Fruit fly (Drosophila melanogaster): ENCODE results near the gene CG17650.

DNA sequence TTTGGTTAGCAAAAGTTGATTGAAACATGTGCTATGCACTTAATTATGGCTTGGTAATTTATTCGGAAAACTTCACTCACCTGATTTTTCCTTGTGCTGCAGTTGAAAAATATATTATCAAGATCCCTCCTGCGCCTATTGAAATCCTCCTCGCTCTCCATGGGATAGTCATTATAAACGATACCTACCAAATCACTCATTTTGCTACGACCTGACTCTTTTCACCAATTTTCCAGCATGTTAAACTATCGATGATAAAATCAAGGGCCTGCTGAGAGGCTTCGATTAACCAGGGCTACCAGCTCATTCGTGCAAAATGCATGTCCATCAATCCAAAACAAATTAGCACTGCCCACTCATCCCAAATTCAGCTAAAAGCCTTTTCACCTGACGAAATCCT lies at the start of gene CG17650:
- TF ChIP-seq insv (optimal IDR thresholded peaks at IDR 0.05) (no peak), ttk (optimal IDR thresholded peaks at IDR 0.05) (no peak), Myc (optimal IDR thresholded peaks at IDR 0.05) (no peak), h (optimal IDR thresholded peaks at IDR 0.05) (no peak), psq (optimal IDR thresholded peaks at IDR 0.05) (no peak), Sin3A (optimal IDR thresholded peaks at IDR 0.05) (no peak)

Data from Kc167 (cell line).